Fruit fly (Drosophila melanogaster) whole organism, embryonic: ENCODE data around the gene mfas.

Source experiments
- CG11398 ChIP-seq: fragments of 200-800 bp; sonication (Bioruptor generic); optimal IDR thresholded peaks from 2 replicates; lab custom pipeline; 2016; ENCODE audit warnings: missing biosample characterization, missing genetic modification characterization
- CG15011 ChIP-seq: fragments of 200-800 bp; sonication (Bioruptor generic); optimal IDR thresholded peaks from 3 replicates; lab custom pipeline; 2018; ENCODE audit warnings: missing biosample characterization, mild to moderate bottlenecking, missing genetic modification characterization
- CG2202 ChIP-seq: fragments of 200-800 bp; sonication (Bioruptor generic); optimal IDR thresholded peaks from 2 replicates; lab custom pipeline; 2018; ENCODE audit warnings: missing biosample characterization, mild to moderate bottlenecking, missing genetic modification characterization
- CG7963 ChIP-seq: fragments of 200-800 bp; sonication (Bioruptor generic); IDR thresholded peaks from 3 replicates; pipeline ENCODE4 v1.3.6; 2022; ENCODE audit warnings: missing biosample characterization, missing genetic modification characterization; ENCODE audit not compliant: partially characterized antibody
- Dad ChIP-seq: fragments of 200-800 bp; sonication (Bioruptor generic); optimal IDR thresholded peaks from 3 replicates; lab custom pipeline; 2016; ENCODE audit warnings: missing biosample characterization, missing genetic modification characterization
- HmgD ChIP-seq: fragments of 200-800 bp; sonication (Bioruptor generic); optimal IDR thresholded peaks from 3 replicates; lab custom pipeline; 2016; ENCODE audit warnings: missing biosample characterization, missing genetic modification characterization
- Ptx1 ChIP-seq: fragments of 200-800 bp; sonication (Bioruptor generic); IDR thresholded peaks from 2 replicates; pipeline ENCODE4 v1.3.6; 2022; ENCODE audit warnings: missing biosample characterization, missing genetic modification characterization
- Rx ChIP-seq: fragments of 200-800 bp; sonication (Bioruptor generic); IDR thresholded peaks from 2 replicates; pipeline ENCODE4 v1.3.6; 2022; ENCODE audit warnings: missing biosample characterization, missing genetic modification characterization
- Sox100B ChIP-seq: fragments of 200-800 bp; sonication (Bioruptor generic); optimal IDR thresholded peaks from 3 replicates; lab custom pipeline; 2018; ENCODE audit warnings: missing biosample characterization, mild to moderate bottlenecking, missing genetic modification characterization
- br ChIP-seq: fragments of >200 bp; optimal IDR thresholded peaks from 2 replicates; lab custom pipeline; 2017
- grau ChIP-seq: fragments of 200-800 bp; optimal IDR thresholded peaks from 3 replicates; lab custom pipeline; 2019; ENCODE audit warnings: missing biosample characterization, mild to moderate bottlenecking, missing genetic modification characterization, moderate library complexity
- pan ChIP-seq, 4 experiments: fragments of >200 bp in 3 of 4; fragments of 200-800 bp in 1 of 4; sonication (Bioruptor generic) in 1 of 4; optimal IDR thresholded peaks in 3 of 4; IDR thresholded peaks in 1 of 4; 2 replicates each; pipeline versions ENCODE4 v1.3.6 to Lab custom; 2017 to 2022; ENCODE audit warnings: missing biosample characterization in 2 of 4, missing genetic modification characterization in 2 of 4, mixed read lengths in 1 of 4

DNA sequence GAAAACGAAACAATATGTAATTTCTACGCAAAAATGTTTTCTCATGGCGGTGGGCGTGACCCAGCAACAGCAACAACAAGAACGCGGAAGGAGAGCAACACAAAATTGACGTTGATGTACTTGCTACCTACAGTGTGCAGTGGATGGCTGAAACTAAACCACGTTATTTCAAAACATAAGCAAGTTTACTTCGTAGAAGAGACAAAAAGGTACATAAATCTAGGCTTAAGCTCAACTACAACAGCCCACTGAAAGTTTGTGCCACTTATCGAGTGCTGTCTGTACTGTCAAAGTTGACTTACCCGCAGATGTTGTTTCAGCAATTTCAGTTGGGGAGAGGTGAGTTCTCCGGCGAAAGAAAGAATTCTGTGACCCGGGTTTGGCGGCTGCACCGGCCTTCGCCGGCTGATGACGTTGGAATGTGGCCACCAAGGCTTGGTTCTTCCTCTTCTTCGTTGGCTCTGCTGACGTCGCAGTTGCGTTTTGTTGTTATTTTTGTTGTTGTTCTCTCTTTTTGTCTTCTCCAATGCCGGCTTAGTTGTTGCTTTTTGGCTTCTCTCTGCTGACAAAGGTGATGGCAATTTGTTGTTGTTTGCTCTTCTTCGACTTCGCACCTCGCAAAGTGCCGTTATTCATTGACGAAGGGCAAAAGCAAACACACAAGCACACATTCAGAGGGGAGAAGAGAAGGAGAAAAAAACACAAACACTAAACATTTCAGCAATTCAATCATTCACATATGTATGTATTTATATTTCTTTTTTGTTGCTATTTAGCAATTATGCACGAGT is 45.8 kb downstream of the mfas start:
- TF ChIP-seq CG15011 (GFP tag; lab: Kevin White, UChicago) (no peak), Rx (GFP tag; lab: Robert Waterston, UW) (0 out of 2 replicates have a peak, but pooled peaks have one; percentile 19), grau (tag; lab: Kevin White, UChicago) (peak; percentile 84), Dad (no peak), Ptx1 (GFP tag; lab: Robert Waterston, UW) (peak; percentile 41; the same call in 1 of the 2 replicates), Sox100B (no peak), CG11398 (GFP tag; lab: Kevin White, UChicago) (no peak), br (lab: Kevin White, UChicago) (no peak), CG7963 (no peak), pan (optimal IDR thresholded peaks at IDR 0.05; lab: Kevin White, UChicago) (no peak), pan (GFP tag; optimal IDR thresholded peaks at IDR 0.05 in 1 of 2, IDR thresholded peaks at IDR 0.05 in 1 of 2) (peak in 1 of 2 experiments; percentile 44), HmgD (GFP tag; lab: Kevin White, UChicago) (no peak), CG2202 (tag; lab: Kevin White, UChicago) (no peak)
